Worm (Caenorhabditis elegans) whole organism, mixed stage, embryonic: ENCODE results near the gene spp-16.

Source experiments
- ces-1 ChIP-seq: fragments of 150-350 bp; optimal IDR thresholded peaks from 2 replicates; lab custom pipeline; 2014; ENCODE audit warnings: missing biosample characterization, missing genetic modification reagents, missing genetic modification characterization
- lin-13 ChIP-seq: fragments of 150-350 bp; optimal IDR thresholded peaks from 2 replicates; lab custom pipeline; 2014; ENCODE audit warnings: missing biosample characterization, missing genetic modification characterization
- lin-32 ChIP-seq: fragments of 200-800 bp; sonication (Bioruptor generic); optimal IDR thresholded peaks from 2 replicates; lab custom pipeline; 2018; ENCODE audit warnings: mild to moderate bottlenecking, missing genetic modification characterization, missing compliant biosample characterization
- mab-5 ChIP-seq: fragments of 150-350 bp; optimal IDR thresholded peaks from 2 replicates; lab custom pipeline; 2014; ENCODE audit warnings: missing biosample characterization, missing genetic modification characterization
- mls-2 ChIP-seq: sonication (generic microtip); optimal IDR thresholded peaks from 2 replicates; lab custom pipeline; 2016; ENCODE audit warnings: mild to moderate bottlenecking, missing genetic modification characterization, moderate library complexity, missing compliant biosample characterization
- nhr-28 ChIP-seq: fragments of 150-350 bp; optimal IDR thresholded peaks from 2 replicates; lab custom pipeline; 2014; ENCODE audit warnings: missing biosample characterization, missing genetic modification characterization
- pha-4 ChIP-seq: fragments of 150-350 bp; optimal IDR thresholded peaks from 2 replicates; lab custom pipeline; 2018; ENCODE audit warnings: missing biosample characterization, missing genetic modification reagents, missing genetic modification characterization
- sem-2 ChIP-seq: fragments of 200-800 bp; sonication (Bioruptor generic); optimal IDR thresholded peaks from 2 replicates; lab custom pipeline; 2018; ENCODE audit warnings: mild to moderate bottlenecking, missing genetic modification characterization, missing compliant biosample characterization
- unc-39 ChIP-seq: fragments of 150-350 bp; optimal IDR thresholded peaks from 2 replicates; lab custom pipeline; 2014; ENCODE audit warnings: missing biosample characterization, missing genetic modification characterization
- ztf-11 ChIP-seq: fragments of 150-350 bp; optimal IDR thresholded peaks from 2 replicates; lab custom pipeline; 2014; ENCODE audit warnings: missing biosample characterization, missing genetic modification characterization

DNA sequence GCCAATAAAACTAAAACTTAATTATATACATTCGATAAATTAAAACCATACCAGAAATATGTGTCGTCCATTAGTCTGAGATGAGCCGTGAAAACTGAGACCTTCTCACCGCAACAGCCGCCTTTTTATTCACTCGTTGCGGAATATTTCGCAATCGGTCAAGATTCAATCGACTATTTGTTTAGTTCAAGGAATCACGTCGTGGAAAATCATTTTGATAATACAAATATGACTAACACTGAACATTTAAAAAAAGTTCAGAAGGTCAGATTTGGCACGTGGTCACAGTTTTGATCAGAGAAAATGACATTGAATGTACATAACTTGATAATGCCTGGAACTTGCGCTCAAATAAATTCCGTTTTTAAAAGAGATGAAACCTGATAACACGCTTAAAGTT is 37.6 kb upstream of the spp-16 start, which contains the start of gene F17C11.11:
- TF ChIP-seq pha-4 (tag; lab: Kevin White, UChicago) (no peak), unc-39 (tag; lab: Kevin White, UChicago) (no peak), sem-2 (GFP tag; lab: Kevin White, UChicago) (no peak), ces-1 (GFP tag; lab: Kevin White, UChicago) (no peak), nhr-28 (no peak), lin-13 (tag; lab: Kevin White, UChicago) (no peak), mls-2 (tag; lab: Kevin White, UChicago) (no peak), mab-5 (tag; lab: Kevin White, UChicago) (no peak), lin-32 (GFP tag; lab: Kevin White, UChicago) (no peak), ztf-11 (tag; lab: Kevin White, UChicago) (no peak)
